Worm (Caenorhabditis elegans): ENCODE measurements around the gene trpp-6.

DNA sequence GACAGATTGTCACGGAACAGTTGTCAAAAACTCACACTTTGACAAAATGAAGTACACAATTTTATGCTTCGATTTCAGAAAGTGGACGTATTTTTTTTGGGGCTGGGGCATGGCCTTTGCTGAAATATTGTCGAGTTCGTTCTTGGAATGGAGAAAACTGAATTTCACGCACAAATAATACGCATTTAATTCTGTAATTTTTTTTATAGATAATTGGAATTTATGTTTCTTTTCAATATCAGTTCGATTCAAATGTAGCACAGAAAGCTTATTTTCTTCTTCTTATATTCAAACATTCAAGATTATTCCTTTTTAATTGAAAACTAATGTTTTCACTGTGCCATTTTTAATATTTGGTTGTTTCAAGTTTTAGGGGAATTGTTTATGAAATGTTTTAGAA, 31.3 kb upstream of the trpp-6 start, which contains the start of gene T07C12.10:
- TF ChIP-seq tab-1 (GFP tag; IDR thresholded peaks at IDR 0.05) (no peak), cog-1 (tag; optimal IDR thresholded peaks at IDR 0.05) (no peak)

Data from whole organism, midembryonic.